Worm (Caenorhabditis elegans) whole organism, L2 larva: ENCODE measurements around the gene wrt-8.
"Not testable (repeated sequence)": the region's sequence is repeated elsewhere in the genome, so short reads cannot be mapped to it uniquely, and the experiment has no call there.

ENCODE experiments used
- C34F6.9 ChIP-seq: fragments of 150-350 bp; optimal IDR thresholded peaks from 2 replicates; lab custom pipeline; 2014; ENCODE audit warnings: missing biosample characterization, missing genetic modification characterization
- F13H6.1 ChIP-seq: sonication (generic microtip); optimal IDR thresholded peaks from 2 replicates; lab custom pipeline; 2016; ENCODE audit warnings: missing genetic modification characterization, missing compliant biosample characterization
- R02D3.7 ChIP-seq: fragments of 150-350 bp; optimal IDR thresholded peaks from 2 replicates; lab custom pipeline; 2014; ENCODE audit warnings: missing biosample characterization, missing genetic modification characterization
- Y55F3AM.14 ChIP-seq: fragments of 200-800 bp; sonication (Bioruptor generic); optimal IDR thresholded peaks from 2 replicates; lab custom pipeline; 2018; ENCODE audit warnings: mild to moderate bottlenecking, missing genetic modification characterization, missing compliant biosample characterization
- ZK546.5 ChIP-seq: sonication (generic microtip); optimal IDR thresholded peaks from 2 replicates; lab custom pipeline; 2017; ENCODE audit warnings: missing biosample characterization, missing genetic modification characterization
- aly-2 ChIP-seq: fragments of 150-350 bp; optimal IDR thresholded peaks from 2 replicates; lab custom pipeline; 2014; ENCODE audit warnings: missing biosample characterization, missing genetic modification characterization
- blmp-1 ChIP-seq: sonication (generic microtip); optimal IDR thresholded peaks from 2 replicates; lab custom pipeline; 2017; ENCODE audit warnings: missing genetic modification characterization, mild to moderate bottlenecking, missing compliant biosample characterization, antibody characterized with exemption, moderate library complexity; ENCODE audit not compliant: insufficient read depth
- ceh-16 ChIP-seq: fragments of 150-350 bp; optimal IDR thresholded peaks from 2 replicates; lab custom pipeline; 2014; ENCODE audit warnings: missing biosample characterization, missing genetic modification characterization
- ceh-82 ChIP-seq: fragments of 150-350 bp; optimal IDR thresholded peaks from 2 replicates; lab custom pipeline; 2014; ENCODE audit warnings: missing biosample characterization, missing genetic modification characterization
- crh-2 ChIP-seq: sonication (generic microtip); optimal IDR thresholded peaks from 2 replicates; lab custom pipeline; 2017; ENCODE audit warnings: missing biosample characterization, missing genetic modification characterization
- dmd-4 ChIP-seq: sonication (generic microtip); optimal IDR thresholded peaks from 2 replicates; lab custom pipeline; 2017; ENCODE audit warnings: missing biosample characterization, missing genetic modification characterization
- fos-1 ChIP-seq: fragments of 150-350 bp; optimal IDR thresholded peaks from 2 replicates; lab custom pipeline; 2014; ENCODE audit warnings: missing biosample characterization, missing genetic modification characterization
- gmeb-1 ChIP-seq: fragments of 150-350 bp; optimal IDR thresholded peaks from 2 replicates; lab custom pipeline; 2014; ENCODE audit warnings: missing biosample characterization, missing genetic modification characterization
- lin-39 ChIP-seq: fragments of 150-350 bp; optimal IDR thresholded peaks from 2 replicates; lab custom pipeline; 2014; ENCODE audit warnings: missing biosample characterization, missing genetic modification reagents, missing genetic modification characterization
- lsy-2 ChIP-seq, 2 experiments: fragments of 150-350 bp in 1 of 2; sonication (generic microtip) in 1 of 2; optimal IDR thresholded peaks; 2 replicates each; lab custom pipeline; 2014 to 2017; ENCODE audit warnings: missing biosample characterization in 2 of 2, missing genetic modification characterization in 2 of 2
- mbf-1 ChIP-seq: sonication (generic microtip); optimal IDR thresholded peaks from 2 replicates; lab custom pipeline; 2017; ENCODE audit warnings: missing biosample characterization, missing genetic modification characterization
- nhr-11 ChIP-seq: fragments of 150-350 bp; optimal IDR thresholded peaks from 2 replicates; lab custom pipeline; 2014; ENCODE audit warnings: missing biosample characterization, missing genetic modification characterization
- nhr-12 ChIP-seq: fragments of 150-350 bp; optimal IDR thresholded peaks from 2 replicates; lab custom pipeline; 2014; ENCODE audit warnings: missing biosample characterization, missing genetic modification characterization
- nhr-21 ChIP-seq: fragments of 150-350 bp; optimal IDR thresholded peaks from 2 replicates; lab custom pipeline; 2014; ENCODE audit warnings: missing biosample characterization, missing genetic modification characterization
- nhr-23 ChIP-seq: fragments of 150-350 bp; optimal IDR thresholded peaks from 2 replicates; lab custom pipeline; 2014; ENCODE audit warnings: missing biosample characterization, missing genetic modification reagents, missing genetic modification characterization
- nhr-25 ChIP-seq: fragments of 150-350 bp; sonication (generic microtip); optimal IDR thresholded peaks from 3 replicates; lab custom pipeline; 2014; ENCODE audit warnings: missing biosample characterization, missing genetic modification characterization
- nhr-77 ChIP-seq: fragments of 150-350 bp; optimal IDR thresholded peaks from 2 replicates; lab custom pipeline; 2014; ENCODE audit warnings: missing biosample characterization, missing genetic modification characterization
- sem-4 ChIP-seq: fragments of 150-350 bp; optimal IDR thresholded peaks from 2 replicates; lab custom pipeline; 2014; ENCODE audit warnings: missing biosample characterization, missing genetic modification reagents, missing genetic modification characterization
- skn-1 ChIP-seq: sonication (generic microtip); optimal IDR thresholded peaks from 2 replicates; lab custom pipeline; 2017; ENCODE audit warnings: missing biosample characterization, missing genetic modification characterization
- sma-9 ChIP-seq, 2 experiments: fragments of 150-350 bp in 1 of 2; sonication (generic microtip) in 1 of 2; optimal IDR thresholded peaks; 2 replicates each; lab custom pipeline; 2014 to 2016; ENCODE audit warnings: missing genetic modification characterization in 2 of 2, mild to moderate bottlenecking in 1 of 2, missing biosample characterization in 1 of 2, missing compliant biosample characterization in 1 of 2, missing genetic modification reagents in 1 of 2, moderate library complexity in 1 of 2
- snpc-4 ChIP-seq: fragments of 150-350 bp; optimal IDR thresholded peaks from 2 replicates; lab custom pipeline; 2014; ENCODE audit warnings: missing biosample characterization, missing genetic modification characterization
- unc-55 ChIP-seq: fragments of 150-350 bp; sonication (generic microtip); optimal IDR thresholded peaks from 3 replicates; lab custom pipeline; 2014; ENCODE audit warnings: missing biosample characterization, missing genetic modification reagents, missing genetic modification characterization
- unc-62 ChIP-seq: fragments of 150-350 bp; optimal IDR thresholded peaks from 2 replicates; lab custom pipeline; 2014; ENCODE audit warnings: missing biosample characterization, missing genetic modification reagents, missing genetic modification characterization
- zag-1 ChIP-seq: fragments of 150-350 bp; optimal IDR thresholded peaks from 2 replicates; lab custom pipeline; 2014; ENCODE audit warnings: missing biosample characterization, missing genetic modification characterization
- ztf-1 ChIP-seq: fragments of 200-800 bp; sonication (Bioruptor generic); conservative IDR thresholded peaks from 2 replicates; pipeline ENCODE4 v1.3.6; 2022; ENCODE audit warnings: missing genetic modification characterization, missing compliant biosample characterization
- ztf-11 ChIP-seq: sonication (generic microtip); optimal IDR thresholded peaks from 2 replicates; lab custom pipeline; 2017; ENCODE audit warnings: missing biosample characterization, missing genetic modification characterization
- ztf-4 ChIP-seq: fragments of 150-350 bp; optimal IDR thresholded peaks from 2 replicates; lab custom pipeline; 2014; ENCODE audit warnings: missing biosample characterization, missing genetic modification characterization

The wrt-8 gene

ce11 chrV:15379817-15380216 lies 35.4 kb upstream of the wrt-8 start, which contains the start of gene srh-251:
srh-251 (minus strand) TSS chrV:15379917.
- TF ChIP-seq gmeb-1 (no peak), lsy-2 (tag; optimal IDR thresholded peaks at IDR 0.05; lab: Kevin White, UChicago) (no peak), mbf-1 (tag; lab: Kevin White, UChicago) (no peak), F13H6.1 (no peak), zag-1 (tag; lab: Kevin White, UChicago) (no peak), nhr-77 (tag; lab: Kevin White, UChicago) (no peak), ztf-11 (tag; lab: Kevin White, UChicago) (no peak), nhr-23 (tag; lab: Kevin White, UChicago) (no peak), R02D3.7 (no peak), snpc-4 (tag; lab: Kevin White, UChicago) (no peak), nhr-11 (tag; lab: Kevin White, UChicago) (no peak), dmd-4 (tag; lab: Kevin White, UChicago) (no peak), nhr-12 (tag; lab: Kevin White, UChicago) (no peak), unc-55 (no peak), nhr-21 (no peak), ceh-16 (tag; lab: Kevin White, UChicago) (no peak)

ce11 chrV:15377903-15378302 lies 33.5 kb upstream of the wrt-8 start, which contains the start of gene srh-122:
srh-122 (minus strand) TSS chrV:15378003.
- no peak for TF ChIP-seq unc-55
- no peak for TF ChIP-seq ztf-4
- no peak for TF ChIP-seq ceh-82 (tag; lab: Kevin White, UChicago)
- TF ChIP-seq unc-62 (GFP tag; lab: Kevin White, UChicago) = no peak
- no peak for TF ChIP-seq skn-1
- no peak for TF ChIP-seq Y55F3AM.14

ce11 chrV:15376223-15376622 lies 31.8 kb upstream of the wrt-8 start, which contains the start of gene srh-52:
srh-52 (minus strand) TSS chrV:15376323.
- TF ChIP-seq lin-39 (no peak), ceh-16 (tag; lab: Kevin White, UChicago) (no peak), R02D3.7 (no peak), crh-2 (tag; lab: Kevin White, UChicago) (no peak), nhr-77 (tag; lab: Kevin White, UChicago) (no peak), mbf-1 (tag; lab: Kevin White, UChicago) (no peak), ZK546.5 (tag; lab: Kevin White, UChicago) (no peak)

- no peak for TF ChIP-seq nhr-23 (tag; lab: Kevin White, UChicago)
- no peak for TF ChIP-seq aly-2
- no peak for TF ChIP-seq blmp-1 (tag; lab: Kevin White, UChicago)
- TF ChIP-seq fos-1 = no peak
- TF ChIP-seq, all 48 proteins: peak for 0
Measured at ce11 chrV:15369707-15370106, 25.3 kb upstream of the wrt-8 start, which contains the start of gene nhr-269. nhr-269 (minus strand) TSS chrV:15369807.

ce11 chrV:15367770-15368169 lies 23.4 kb upstream of the wrt-8 start:
- TF ChIP-seq snpc-4 (tag; lab: Kevin White, UChicago) (no peak), zag-1 (tag; lab: Kevin White, UChicago) (no peak), ZK546.5 (tag; lab: Kevin White, UChicago) (no peak), ceh-82 (tag; lab: Kevin White, UChicago) (no peak), C34F6.9 (no peak), nhr-77 (tag; lab: Kevin White, UChicago) (no peak), blmp-1 (tag; lab: Kevin White, UChicago) (no peak), unc-55 (no peak), ztf-1 (GFP tag; lab: Robert Waterston, UW) (no peak)

ce11 chrV:15361412-15361811 lies 17.0 kb upstream of the wrt-8 start, which contains the start of gene ech-1.1:
ech-1.1 (minus strand) TSS chrV:15361512.
- TF ChIP-seq dmd-4, snpc-4, sem-4 (tag; lab: Kevin White, UChicago): not testable (repeated sequence)

- TF ChIP-seq nhr-25 (tag; lab: Kevin White, UChicago) (no peak), Y55F3AM.14 (no peak), fos-1 (peak; percentile 97), gmeb-1 (peak; percentile 44), sma-9 (GFP tag; optimal IDR thresholded peaks at IDR 0.05; lab: Kevin White, UChicago) (peak; percentile 87), sma-9 (tag; optimal IDR thresholded peaks at IDR 0.05; lab: Kevin White, UChicago) (no peak)
Measured at ce11 chrV:15354648-15355047, 10.3 kb upstream of the wrt-8 start, which contains the start of gene C29F3.7. C29F3.7 (plus strand) TSS chrV:15354901.
